Fruit fly (Drosophila melanogaster) whole organism, embryonic: ENCODE data around the gene GAPsec.

Experiments
- CG10267 ChIP-seq: fragments of 200-800 bp; sonication (Bioruptor generic); optimal IDR thresholded peaks from 2 replicates; lab custom pipeline; 2018; ENCODE audit warnings: missing biosample characterization, mild to moderate bottlenecking, missing genetic modification characterization, moderate library complexity
- CG11398 ChIP-seq: fragments of 200-800 bp; sonication (Bioruptor generic); optimal IDR thresholded peaks from 2 replicates; lab custom pipeline; 2016; ENCODE audit warnings: missing biosample characterization, missing genetic modification characterization
- CG12071 ChIP-seq: fragments of 200-800 bp; sonication (Bioruptor generic); optimal IDR thresholded peaks from 3 replicates; lab custom pipeline; 2018; ENCODE audit warnings: missing biosample characterization, mild to moderate bottlenecking, missing genetic modification characterization
- CG12219 ChIP-seq: fragments of 200-800 bp; sonication (Bioruptor generic); optimal IDR thresholded peaks from 3 replicates; lab custom pipeline; 2018; ENCODE audit warnings: missing biosample characterization, mild to moderate bottlenecking, missing genetic modification characterization
- CG13624 ChIP-seq: fragments of 200-800 bp; sonication (Bioruptor generic); optimal IDR thresholded peaks from 2 replicates; lab custom pipeline; 2016; ENCODE audit warnings: missing biosample characterization, missing genetic modification characterization
- CG14441 ChIP-seq: fragments of 200-800 bp; sonication (Bioruptor generic); IDR thresholded peaks from 2 replicates; pipeline ENCODE4 v1.3.6; 2022; ENCODE audit warnings: missing biosample characterization, missing genetic modification characterization
- CG17568 ChIP-seq: fragments of 200-800 bp; sonication (Bioruptor generic); optimal IDR thresholded peaks from 2 replicates; lab custom pipeline; 2018; ENCODE audit warnings: missing biosample characterization, mild to moderate bottlenecking, missing genetic modification characterization, moderate library complexity
- CG30431 ChIP-seq: fragments of 200-800 bp; sonication (Bioruptor generic); optimal IDR thresholded peaks from 2 replicates; lab custom pipeline; 2017; ENCODE audit warnings: missing biosample characterization, missing genetic modification characterization
- CG31365 ChIP-seq: fragments of 200-800 bp; sonication (Bioruptor generic); optimal IDR thresholded peaks from 2 replicates; lab custom pipeline; 2018; ENCODE audit warnings: missing biosample characterization, mild to moderate bottlenecking, missing genetic modification characterization
- CG33557 ChIP-seq: fragments of 200-800 bp; sonication (Bioruptor generic); optimal IDR thresholded peaks from 2 replicates; lab custom pipeline; 2019; ENCODE audit warnings: missing biosample characterization, mild to moderate bottlenecking, missing genetic modification characterization, moderate library complexity
- CG3407 ChIP-seq: fragments of 200-800 bp; sonication (Bioruptor generic); optimal IDR thresholded peaks from 2 replicates; lab custom pipeline; 2018; ENCODE audit warnings: missing biosample characterization, mild to moderate bottlenecking, missing genetic modification characterization
- CG3847 ChIP-seq: fragments of 200-800 bp; sonication (Bioruptor generic); IDR thresholded peaks from 2 replicates; pipeline ENCODE4 v1.3.6; 2022; ENCODE audit warnings: missing biosample characterization, missing genetic modification characterization
- CG4360 ChIP-seq: fragments of 200-800 bp; sonication (Bioruptor generic); IDR thresholded peaks from 2 replicates; pipeline ENCODE4 v1.3.6; 2022; ENCODE audit warnings: missing biosample characterization, missing genetic modification characterization
- CG4617 ChIP-seq: fragments of 200-800 bp; sonication (Bioruptor generic); optimal IDR thresholded peaks from 3 replicates; lab custom pipeline; 2016; ENCODE audit warnings: missing biosample characterization, missing genetic modification characterization, borderline replicate concordance
- CG5245 ChIP-seq: fragments of 200-800 bp; sonication (Bioruptor generic); optimal IDR thresholded peaks from 3 replicates; lab custom pipeline; 2016; ENCODE audit warnings: missing biosample characterization, missing genetic modification characterization
- CG7745 ChIP-seq: fragments of 200-800 bp; sonication (Bioruptor generic); optimal IDR thresholded peaks from 2 replicates; lab custom pipeline; 2018; ENCODE audit warnings: missing biosample characterization, mild to moderate bottlenecking, missing genetic modification characterization, moderate library complexity
- CG9932 ChIP-seq: fragments of 200-800 bp; sonication (Bioruptor generic); IDR thresholded peaks from 2 replicates; pipeline ENCODE4 v1.3.6; 2022; ENCODE audit warnings: missing biosample characterization, missing genetic modification characterization
- CHES-1-like ChIP-seq: fragments of 200-800 bp; sonication (Bioruptor generic); optimal IDR thresholded peaks from 2 replicates; lab custom pipeline; 2016; ENCODE audit warnings: missing biosample characterization, missing genetic modification characterization
- Chrac-16 ChIP-seq: fragments of 200-800 bp; sonication (Bioruptor generic); optimal IDR thresholded peaks from 3 replicates; lab custom pipeline; 2016; ENCODE audit warnings: missing biosample characterization, missing genetic modification characterization
- D19A ChIP-seq: fragments of 200-800 bp; optimal IDR thresholded peaks from 3 replicates; lab custom pipeline; 2019; ENCODE audit warnings: missing biosample characterization, mild to moderate bottlenecking, missing genetic modification characterization, moderate library complexity
- Fer2 ChIP-seq: fragments of 200-800 bp; sonication (Bioruptor generic); optimal IDR thresholded peaks from 2 replicates; lab custom pipeline; 2018; ENCODE audit warnings: missing biosample characterization, mild to moderate bottlenecking, missing genetic modification characterization, moderate library complexity
- Gsc ChIP-seq: fragments of 200-800 bp; sonication (Bioruptor generic); IDR thresholded peaks from 2 replicates; pipeline ENCODE4 v1.3.6; 2022; ENCODE audit warnings: missing biosample characterization, missing genetic modification characterization
- HmgD ChIP-seq: fragments of 200-800 bp; sonication (Bioruptor generic); optimal IDR thresholded peaks from 3 replicates; lab custom pipeline; 2016; ENCODE audit warnings: missing biosample characterization, missing genetic modification characterization
- Hr39 ChIP-seq: fragments of >200 bp; optimal IDR thresholded peaks from 2 replicates; lab custom pipeline; 2017
- Hr51 ChIP-seq, 2 experiments: fragments of 200-800 bp; sonication (Bioruptor generic); optimal IDR thresholded peaks; 2 replicates in 1 of 2; 3 replicates in 1 of 2; lab custom pipeline; 2016 to 2018; ENCODE audit warnings: missing biosample characterization in 2 of 2, missing genetic modification characterization in 2 of 2, mild to moderate bottlenecking in 1 of 2, moderate library complexity in 1 of 2
- Max ChIP-seq: fragments of 200-800 bp; sonication (Bioruptor generic); optimal IDR thresholded peaks from 2 replicates; lab custom pipeline; 2016; ENCODE audit warnings: missing biosample characterization, mild to moderate bottlenecking, missing genetic modification characterization
- Rfx ChIP-seq: fragments of 200-800 bp; sonication (Bioruptor generic); IDR thresholded peaks from 2 replicates; pipeline ENCODE4 v1.3.6; 2022; ENCODE audit warnings: missing biosample characterization, missing genetic modification characterization
- Spps ChIP-seq: fragments of 200-800 bp; sonication (Bioruptor generic); optimal IDR thresholded peaks from 2 replicates; lab custom pipeline; 2018; ENCODE audit warnings: missing biosample characterization, mild to moderate bottlenecking, missing genetic modification characterization
- Xbp1 ChIP-seq: fragments of 200-800 bp; sonication (Bioruptor generic); optimal IDR thresholded peaks from 3 replicates; lab custom pipeline; 2016; ENCODE audit warnings: missing biosample characterization, mild to moderate bottlenecking, missing genetic modification characterization
- ato ChIP-seq: fragments of 200-800 bp; sonication (Bioruptor generic); IDR thresholded peaks from 2 replicates; pipeline ENCODE4 v1.3.6; 2022; ENCODE audit warnings: missing biosample characterization, missing genetic modification characterization; ENCODE audit not compliant: partially characterized antibody
- bsh ChIP-seq, 2 experiments: fragments of 200-800 bp; sonication (Bioruptor generic); optimal IDR thresholded peaks; 2 replicates each; lab custom pipeline; 2017 to 2018; ENCODE audit warnings: mild to moderate bottlenecking in 2 of 2, missing biosample characterization in 2 of 2, missing genetic modification characterization in 2 of 2, moderate library complexity in 1 of 2
- btn ChIP-seq: fragments of 200-800 bp; sonication (Bioruptor generic); optimal IDR thresholded peaks from 2 replicates; lab custom pipeline; 2016; ENCODE audit warnings: missing biosample characterization, missing genetic modification characterization
- chinmo ChIP-seq: fragments of 200-800 bp; sonication (Bioruptor generic); IDR thresholded peaks from 4 replicates; pipeline ENCODE4 v1.3.6; 2022; ENCODE audit warnings: missing biosample characterization, missing genetic modification characterization; ENCODE audit not compliant: partially characterized antibody
- dan ChIP-seq: fragments of 200-800 bp; sonication (Bioruptor generic); IDR thresholded peaks from 2 replicates; pipeline ENCODE4 v1.3.6; 2022; ENCODE audit warnings: missing biosample characterization, missing genetic modification characterization
- ems ChIP-seq: fragments of 200-800 bp; sonication (Bioruptor generic); optimal IDR thresholded peaks from 3 replicates; lab custom pipeline; 2016; ENCODE audit warnings: missing biosample characterization, missing genetic modification characterization
- esg ChIP-seq: fragments of 200-800 bp; sonication (Bioruptor generic); conservative IDR thresholded peaks from 2 replicates; pipeline ENCODE4 v1.3.6; 2022; ENCODE audit warnings: missing biosample characterization, missing genetic modification characterization
- hth ChIP-seq: fragments of >200 bp; optimal IDR thresholded peaks from 2 replicates; lab custom pipeline; 2017; ENCODE audit warnings: inconsistent platforms
- jumu ChIP-seq: fragments of 200-800 bp; sonication (Bioruptor generic); optimal IDR thresholded peaks from 3 replicates; lab custom pipeline; 2016; ENCODE audit warnings: missing biosample characterization, missing genetic modification characterization
- kay ChIP-seq: fragments of 200-800 bp; sonication (Bioruptor generic); optimal IDR thresholded peaks from 2 replicates; lab custom pipeline; 2016; ENCODE audit warnings: missing biosample characterization, missing genetic modification characterization
- lab ChIP-seq: fragments of 200-800 bp; sonication (Bioruptor generic); optimal IDR thresholded peaks from 3 replicates; lab custom pipeline; 2017; ENCODE audit warnings: missing biosample characterization, missing genetic modification characterization, mild to moderate bottlenecking, moderate library complexity, missing genetic modification reagents
- mam ChIP-seq: fragments of 200-800 bp; sonication (Bioruptor generic); optimal IDR thresholded peaks from 3 replicates; lab custom pipeline; 2016; ENCODE audit warnings: missing biosample characterization, missing genetic modification characterization
- mirr ChIP-seq: fragments of 200-800 bp; sonication (Bioruptor generic); optimal IDR thresholded peaks from 3 replicates; lab custom pipeline; 2018; ENCODE audit warnings: missing biosample characterization, mild to moderate bottlenecking, missing genetic modification characterization
- nau ChIP-seq: fragments of 200-800 bp; sonication (Bioruptor generic); optimal IDR thresholded peaks from 3 replicates; lab custom pipeline; 2017; ENCODE audit warnings: missing biosample characterization, mild to moderate bottlenecking, missing genetic modification characterization, missing genetic modification reagents
- onecut ChIP-seq: fragments of 200-800 bp; sonication (Bioruptor generic); IDR thresholded peaks from 2 replicates; pipeline ENCODE4 v1.3.6; 2022; ENCODE audit warnings: missing biosample characterization, missing genetic modification characterization
- pita ChIP-seq: fragments of 200-800 bp; sonication (Bioruptor generic); optimal IDR thresholded peaks from 2 replicates; lab custom pipeline; 2017; ENCODE audit warnings: missing biosample characterization, mild to moderate bottlenecking, missing genetic modification characterization
- row ChIP-seq: fragments of 200-800 bp; sonication (Bioruptor generic); IDR thresholded peaks from 3 replicates; pipeline ENCODE4 v1.3.6; 2022; ENCODE audit warnings: missing biosample characterization, missing genetic modification characterization
- slou ChIP-seq: fragments of 200-800 bp; sonication (Bioruptor generic); optimal IDR thresholded peaks from 3 replicates; lab custom pipeline; 2016; ENCODE audit warnings: missing biosample characterization, missing genetic modification characterization
- twi ChIP-seq: fragments of 200-800 bp; optimal IDR thresholded peaks from 2 replicates; lab custom pipeline; 2019; ENCODE audit warnings: missing biosample characterization, mild to moderate bottlenecking, missing genetic modification characterization, moderate library complexity
- wdn ChIP-seq: fragments of 200-800 bp; sonication (Bioruptor generic); IDR thresholded peaks from 2 replicates; pipeline ENCODE4 v1.3.6; 2022; ENCODE audit warnings: missing biosample characterization, missing genetic modification characterization
- zfh1 ChIP-seq: fragments of 200-800 bp; sonication (Bioruptor generic); IDR thresholded peaks from 3 replicates; pipeline ENCODE4 v1.3.6; 2022; ENCODE audit warnings: missing biosample characterization, missing genetic modification characterization

The GAPsec gene

DNA sequence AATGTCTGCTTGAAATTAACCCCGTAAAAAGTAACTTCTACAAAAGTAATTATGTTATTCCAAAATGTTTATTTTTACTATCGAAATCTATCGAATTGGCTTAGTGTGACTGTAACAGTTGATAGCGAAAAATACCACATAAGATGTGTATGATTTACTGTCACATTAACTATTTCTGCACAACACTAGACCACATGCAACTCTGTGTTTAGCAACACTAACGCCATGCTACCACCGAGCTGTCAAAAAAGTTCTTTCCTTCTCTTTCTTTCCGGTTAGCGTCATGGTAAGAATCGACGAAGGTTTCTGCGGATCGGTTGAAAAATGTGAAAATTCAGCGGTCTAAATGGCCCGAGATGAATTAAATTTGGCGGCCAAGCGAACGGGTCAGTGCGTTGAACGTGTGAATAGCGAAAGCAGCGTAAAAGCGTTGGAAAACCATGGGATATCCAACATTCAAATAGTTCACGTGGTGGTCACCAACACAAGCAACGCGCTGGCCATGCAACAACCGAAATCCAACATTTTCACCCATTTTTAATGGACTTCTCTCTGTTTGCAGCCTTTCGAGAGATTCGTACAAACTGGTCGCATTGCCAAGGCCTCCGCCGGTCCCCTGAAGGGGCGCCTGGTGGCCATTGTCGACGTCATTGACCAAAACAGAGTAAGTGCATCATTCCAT lies 22.8 kb downstream of the GAPsec start, which contains the start of the genes Nelf-E and RpL14 (continued):
- TF ChIP-seq CG17568 (GFP tag; lab: Kevin White, UChicago): no peak
- peak; percentile 99 for TF ChIP-seq lab (GFP tag; lab: Kevin White, UChicago)
- TF ChIP-seq CG11398 (GFP tag; lab: Kevin White, UChicago): peak; percentile 98
- TF ChIP-seq twi: peak; percentile 86
- peak; percentile 94 for TF ChIP-seq CG3407
- TF ChIP-seq CG14441: peak; percentile 87
- peak; percentile 93 for TF ChIP-seq Xbp1 (GFP tag; lab: Kevin White, UChicago)
- peak; percentile 92 for TF ChIP-seq Max
- TF ChIP-seq esg (GFP tag; lab: Robert Waterston, UW): peak; percentile 65
- peak; percentile 95 for TF ChIP-seq CG4617 (GFP tag; lab: Kevin White, UChicago)
- TF ChIP-seq kay (GFP tag; lab: Kevin White, UChicago): no peak
- TF ChIP-seq CG3847 (GFP tag; lab: Robert Waterston, UW): peak; percentile 97
- peak; percentile 82 to 97 for TF ChIP-seq Hr51 (GFP tag; optimal IDR thresholded peaks at IDR 0.05; lab: Kevin White, UChicago)
- TF ChIP-seq CG5245 (GFP tag; lab: Kevin White, UChicago): peak; percentile 83
- peak; percentile 68 for TF ChIP-seq row (GFP tag; lab: Robert Waterston, UW)
- peak; percentile 98 for TF ChIP-seq CG13624 (GFP tag; lab: Kevin White, UChicago)
- TF ChIP-seq Rfx (GFP tag; lab: Robert Waterston, UW): peak; percentile 98
- peak; percentile 94 for TF ChIP-seq HmgD (GFP tag; lab: Kevin White, UChicago)
- peak; percentile 91 for TF ChIP-seq slou
- TF ChIP-seq ems: peak; percentile 95
- TF ChIP-seq Spps (tag; lab: Kevin White, UChicago): peak; percentile 81
- peak; percentile 96 for TF ChIP-seq zfh1 (GFP tag; lab: Robert Waterston, UW)
- TF ChIP-seq CG12219 (GFP tag; lab: Kevin White, UChicago): peak; percentile 92
- 0 out of 2 replicates have a peak, but pooled peaks have one; percentile 14 for TF ChIP-seq ato (GFP tag; lab: Robert Waterston, UW)
- peak; percentile 98 for TF ChIP-seq CHES-1-like (GFP tag; lab: Kevin White, UChicago)
- TF ChIP-seq jumu (GFP tag; lab: Kevin White, UChicago): peak; percentile 95
- peak in 1 of 2 experiments; percentile 91 for TF ChIP-seq bsh (GFP tag; optimal IDR thresholded peaks at IDR 0.05; lab: Kevin White, UChicago)
- peak; percentile 89 for TF ChIP-seq CG33557 (GFP tag; lab: Kevin White, UChicago)
- no peak for TF ChIP-seq hth (lab: Kevin White, UChicago)
- TF ChIP-seq CG9932: peak; percentile 95
- TF ChIP-seq CG12071 (GFP tag; lab: Kevin White, UChicago): peak; percentile 97
- TF ChIP-seq Fer2 (tag; lab: Kevin White, UChicago): peak; percentile 90
- TF ChIP-seq CG30431: peak; percentile 81
- TF ChIP-seq onecut (GFP tag; lab: Robert Waterston, UW): peak; percentile 95
- TF ChIP-seq btn (GFP tag; lab: Kevin White, UChicago): peak; percentile 93
- peak; percentile 92 for TF ChIP-seq CG31365 (tag; lab: Kevin White, UChicago)
- TF ChIP-seq mam (GFP tag; lab: Kevin White, UChicago): peak; percentile 92
- peak; percentile 89 for TF ChIP-seq wdn (GFP tag; lab: Robert Waterston, UW)
- no peak for TF ChIP-seq dan (GFP tag; lab: Robert Waterston, UW)
- TF ChIP-seq CG4360 (GFP tag; lab: Robert Waterston, UW): peak; percentile 59; the same call in 1 of the 2 replicates
- TF ChIP-seq Gsc: no peak
- TF ChIP-seq mirr: peak; percentile 99
- TF ChIP-seq CG7745: peak; percentile 41
- no peak for TF ChIP-seq pita (GFP tag; lab: Kevin White, UChicago)
- peak; percentile 72 for TF ChIP-seq D19A (tag; lab: Kevin White, UChicago)
- no peak for TF ChIP-seq Hr39 (lab: Kevin White, UChicago)
- no peak for TF ChIP-seq nau
- peak; percentile 80 for TF ChIP-seq Chrac-16
- TF ChIP-seq chinmo (GFP tag; lab: Robert Waterston, UW): no peak
- peak; percentile 100 for TF ChIP-seq CG10267 (tag; lab: Kevin White, UChicago)
